Fruit fly (Drosophila melanogaster) whole organism, embryonic: ENCODE data around the gene QC.

Source experiments
- CG14860 ChIP-seq: fragments of 200-800 bp; sonication (Bioruptor generic); IDR thresholded peaks from 3 replicates; pipeline ENCODE4 v1.3.6; 2022; ENCODE audit warnings: missing biosample characterization, missing genetic modification characterization; ENCODE audit not compliant: partially characterized antibody
- ara ChIP-seq: fragments of 200-800 bp; sonication (Bioruptor generic); IDR thresholded peaks from 2 replicates; pipeline ENCODE4 v1.3.6; 2022; ENCODE audit warnings: missing biosample characterization, missing genetic modification characterization

dm6 chr3L:5871201-5871600 is 31.1 kb downstream of the QC start, which contains the start of gene CG5568:
- no peak for TF ChIP-seq CG14860 (GFP tag; lab: Robert Waterston, UW)
- TF ChIP-seq ara: no peak
